Worm (Caenorhabditis elegans) whole organism, L1 larva: ENCODE data around the gene Y22D7AL.1.

Experiments
- alr-1 ChIP-seq: fragments of 200-800 bp; sonication (Bioruptor generic); optimal IDR thresholded peaks from 2 replicates; lab custom pipeline; 2018; ENCODE audit warnings: borderline replicate concordance, mild to moderate bottlenecking, missing genetic modification characterization, missing compliant biosample characterization
- blmp-1 ChIP-seq: fragments of 150-350 bp; optimal IDR thresholded peaks from 2 replicates; lab custom pipeline; 2014; ENCODE audit warnings: missing biosample characterization, missing genetic modification characterization
- ceh-8 ChIP-seq: fragments of 200-800 bp; sonication (Bioruptor generic); optimal IDR thresholded peaks from 2 replicates; lab custom pipeline; 2018; ENCODE audit warnings: mild to moderate bottlenecking, missing genetic modification characterization, moderate library complexity, missing compliant biosample characterization
- ces-1 ChIP-seq: fragments of 150-350 bp; optimal IDR thresholded peaks from 2 replicates; lab custom pipeline; 2014; ENCODE audit warnings: missing biosample characterization, missing genetic modification reagents, missing genetic modification characterization
- dpl-1 ChIP-seq, 3 experiments: fragments of 150-350 bp in 2 of 3; sonication (generic microtip) in 1 of 3; optimal IDR thresholded peaks; 2 replicates each; lab custom pipeline; 2014 to 2017; ENCODE audit warnings: missing biosample characterization in 3 of 3, missing genetic modification characterization in 3 of 3, missing genetic modification reagents in 3 of 3
- efl-1 ChIP-seq, 4 experiments: fragments of 150-350 bp; optimal IDR thresholded peaks in 3 of 4; peaks in 1 of 4; 1 replicate in 1 of 4; 2 replicates in 3 of 4; lab custom pipeline; 2014; ENCODE audit warnings: missing biosample characterization in 2 of 4, missing genetic modification characterization in 2 of 4, missing genetic modification reagents in 2 of 4
- efl-3 ChIP-seq: fragments of 200-800 bp; sonication (Bioruptor generic); optimal IDR thresholded peaks from 2 replicates; lab custom pipeline; 2018; ENCODE audit warnings: mild to moderate bottlenecking, missing genetic modification characterization, missing compliant biosample characterization
- egl-27 ChIP-seq, 2 experiments: fragments of 150-350 bp in 1 of 2; sonication (generic microtip); optimal IDR thresholded peaks; 3 replicates each; lab custom pipeline; 2017 to 2018; ENCODE audit warnings: missing biosample characterization in 2 of 2, missing genetic modification characterization in 2 of 2, missing genetic modification reagents in 2 of 2
- elt-2 ChIP-seq: sonication (generic microtip); optimal IDR thresholded peaks from 2 replicates; lab custom pipeline; 2016; ENCODE audit warnings: missing genetic modification characterization, mild to moderate bottlenecking, inconsistent platforms, missing compliant biosample characterization, missing genetic modification reagents
- elt-3 ChIP-seq, 6 experiments: fragments of 150-350 bp in 1 of 6; sonication (generic microtip); optimal IDR thresholded peaks; 2 replicates each; lab custom pipeline; 2017 to 2018; ENCODE audit warnings: missing biosample characterization in 6 of 6, missing genetic modification characterization in 6 of 6, inconsistent platforms in 1 of 6
- fkh-8 ChIP-seq: sonication (generic microtip); optimal IDR thresholded peaks from 2 replicates; lab custom pipeline; 2016; ENCODE audit warnings: mild to moderate bottlenecking, missing genetic modification characterization, missing compliant biosample characterization
- grh-1 ChIP-seq: fragments of 200-800 bp; sonication (Bioruptor generic); IDR thresholded peaks from 2 replicates; pipeline ENCODE4 v1.3.6; 2022; ENCODE audit warnings: missing genetic modification reagents, missing genetic modification characterization, missing compliant biosample characterization
- jun-1 ChIP-seq: fragments of 150-350 bp; optimal IDR thresholded peaks from 2 replicates; lab custom pipeline; 2014; ENCODE audit warnings: missing biosample characterization, missing genetic modification reagents, missing genetic modification characterization
- lin-13 ChIP-seq: fragments of 150-350 bp; optimal IDR thresholded peaks from 2 replicates; lab custom pipeline; 2014; ENCODE audit warnings: missing biosample characterization, missing genetic modification reagents, missing genetic modification characterization
- lin-14 ChIP-seq: fragments of 200-800 bp; sonication (Bioruptor generic); optimal IDR thresholded peaks from 2 replicates; lab custom pipeline; 2018; ENCODE audit warnings: mild to moderate bottlenecking, missing genetic modification characterization, moderate library complexity, missing compliant biosample characterization
- lin-35 ChIP-seq, 2 experiments: fragments of 150-350 bp; optimal IDR thresholded peaks; 2 replicates each; lab custom pipeline; 2014; ENCODE audit warnings: missing biosample characterization in 2 of 2, missing genetic modification characterization in 2 of 2, missing genetic modification reagents in 2 of 2
- lin-39 ChIP-seq: fragments of 150-350 bp; optimal IDR thresholded peaks from 2 replicates; lab custom pipeline; 2014; ENCODE audit warnings: missing biosample characterization, missing genetic modification reagents, missing genetic modification characterization
- lir-3 ChIP-seq: sonication (generic microtip); optimal IDR thresholded peaks from 2 replicates; lab custom pipeline; 2016; ENCODE audit warnings: mild to moderate bottlenecking, missing genetic modification characterization, moderate library complexity, missing compliant biosample characterization; ENCODE audit not compliant: poor library complexity
- lsy-2 ChIP-seq, 2 experiments: fragments of 150-350 bp; optimal IDR thresholded peaks; 2 replicates each; lab custom pipeline; 2014; ENCODE audit warnings: missing biosample characterization in 2 of 2, missing genetic modification characterization in 2 of 2
- mab-9 ChIP-seq: fragments of 200-800 bp; sonication (Bioruptor generic); IDR thresholded peaks from 2 replicates; pipeline ENCODE4 v1.3.6; 2022; ENCODE audit warnings: missing genetic modification reagents, missing genetic modification characterization, missing compliant biosample characterization
- mdl-1 ChIP-seq, 2 experiments: fragments of 150-350 bp; optimal IDR thresholded peaks; 2 replicates each; lab custom pipeline; 2014 to 2017; ENCODE audit warnings: missing biosample characterization in 2 of 2, missing genetic modification characterization in 2 of 2, inconsistent platforms in 1 of 2
- mep-1 ChIP-seq: fragments of 150-350 bp; optimal IDR thresholded peaks from 2 replicates; lab custom pipeline; 2014; ENCODE audit warnings: missing biosample characterization, missing genetic modification characterization
- nhr-12 ChIP-seq: sonication (generic microtip); optimal IDR thresholded peaks from 2 replicates; lab custom pipeline; 2017; ENCODE audit warnings: missing biosample characterization, missing genetic modification characterization
- nhr-19 ChIP-seq: fragments of 200-800 bp; sonication (Bioruptor generic); conservative IDR thresholded peaks from 2 replicates; pipeline ENCODE4 v1.3.6; 2022; ENCODE audit warnings: missing genetic modification characterization, missing compliant biosample characterization
- nhr-20 ChIP-seq: sonication (generic microtip); optimal IDR thresholded peaks from 2 replicates; lab custom pipeline; 2016; ENCODE audit warnings: mild to moderate bottlenecking, missing genetic modification characterization, missing compliant biosample characterization
- nhr-71 ChIP-seq: sonication (generic microtip); optimal IDR thresholded peaks from 2 replicates; lab custom pipeline; 2016; ENCODE audit warnings: mild to moderate bottlenecking, missing genetic modification characterization, moderate library complexity, missing compliant biosample characterization
- nhr-77 ChIP-seq: fragments of 150-350 bp; optimal IDR thresholded peaks from 2 replicates; lab custom pipeline; 2014; ENCODE audit warnings: missing biosample characterization, missing genetic modification characterization
- nhr-85 ChIP-seq: sonication (generic microtip); peaks from one replicate; lab custom pipeline; 2016; ENCODE audit warnings: missing genetic modification characterization, inconsistent platforms, missing compliant biosample characterization
- nhr-90 ChIP-seq: sonication (generic microtip); optimal IDR thresholded peaks from 2 replicates; lab custom pipeline; 2016; ENCODE audit warnings: mild to moderate bottlenecking, missing genetic modification characterization, missing compliant biosample characterization; ENCODE audit not compliant: poor library complexity
- rnt-1 ChIP-seq: sonication (generic microtip); optimal IDR thresholded peaks from 2 replicates; lab custom pipeline; 2016; ENCODE audit warnings: mild to moderate bottlenecking, missing genetic modification characterization, moderate library complexity, missing compliant biosample characterization
- skn-1 ChIP-seq: fragments of 150-350 bp; optimal IDR thresholded peaks from 2 replicates; lab custom pipeline; 2014; ENCODE audit warnings: missing biosample characterization, missing genetic modification characterization
- sup-37 ChIP-seq: fragments of 200-800 bp; sonication (Bioruptor generic); optimal IDR thresholded peaks from 2 replicates; lab custom pipeline; 2018; ENCODE audit warnings: mild to moderate bottlenecking, missing genetic modification characterization, missing compliant biosample characterization
- swsn-7 ChIP-seq: sonication (generic microtip); optimal IDR thresholded peaks from 2 replicates; lab custom pipeline; 2016; ENCODE audit warnings: missing genetic modification characterization, missing compliant biosample characterization
- tbx-2 ChIP-seq: sonication (generic microtip); optimal IDR thresholded peaks from 2 replicates; lab custom pipeline; 2016; ENCODE audit warnings: missing genetic modification characterization, missing compliant biosample characterization
- tlp-1 ChIP-seq: fragments of 150-350 bp; optimal IDR thresholded peaks from 2 replicates; lab custom pipeline; 2014; ENCODE audit warnings: missing biosample characterization, missing genetic modification characterization
- unc-130 ChIP-seq: fragments of 150-350 bp; optimal IDR thresholded peaks from 2 replicates; lab custom pipeline; 2017; ENCODE audit warnings: missing biosample characterization, missing genetic modification characterization, inconsistent platforms
- zip-4 ChIP-seq: fragments of 200-800 bp; sonication (Bioruptor generic); optimal IDR thresholded peaks from 2 replicates; lab custom pipeline; 2018; ENCODE audit warnings: mild to moderate bottlenecking, missing genetic modification characterization, moderate library complexity, missing compliant biosample characterization
- ztf-4 ChIP-seq: fragments of 150-350 bp; optimal IDR thresholded peaks from 2 replicates; lab custom pipeline; 2014; ENCODE audit warnings: missing biosample characterization, missing genetic modification characterization

Gene Y22D7AL.1

DNA sequence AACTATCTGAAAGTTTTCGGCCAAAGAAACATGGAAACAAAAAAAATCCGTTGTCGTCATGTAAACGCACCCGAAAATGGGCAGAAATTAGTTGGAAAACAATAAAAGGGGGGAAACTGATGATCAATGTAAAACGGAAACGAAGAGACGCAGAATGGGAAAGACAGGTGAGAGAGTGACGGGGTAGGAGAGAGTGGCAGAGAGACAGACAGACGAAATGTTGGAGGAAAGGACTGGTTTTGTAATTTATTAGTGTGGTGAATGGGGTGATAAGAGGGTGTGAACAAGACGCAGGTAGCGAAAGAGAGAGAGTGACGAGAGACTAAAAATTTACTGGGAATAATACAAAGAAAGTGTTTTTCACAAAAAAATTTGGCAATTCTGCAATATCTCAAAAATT is 28.7 kb downstream of the Y22D7AL.1 start (continued):
- TF ChIP-seq efl-3 (GFP tag; lab: Kevin White, UChicago) (peak; percentile 5), grh-1 (GFP tag; lab: Robert Waterston, UW) (peak; percentile 98), nhr-12 (tag; lab: Kevin White, UChicago) (no peak), nhr-20 (tag; lab: Kevin White, UChicago) (peak; percentile 90), jun-1 (peak; percentile 74), rnt-1 (peak; percentile 90), nhr-85 (tag; lab: Kevin White, UChicago) (peak; percentile 99), egl-27 (tag; optimal IDR thresholded peaks at IDR 0.05; lab: Kevin White, UChicago) (peak in 1 of 2 experiments; percentile 11), lin-35 (GFP tag; optimal IDR thresholded peaks at IDR 0.05; lab: Kevin White, UChicago) (peak; percentile 23 to 86)
- TF ChIP-seq, all 84 proteins: peak for 43

DNA sequence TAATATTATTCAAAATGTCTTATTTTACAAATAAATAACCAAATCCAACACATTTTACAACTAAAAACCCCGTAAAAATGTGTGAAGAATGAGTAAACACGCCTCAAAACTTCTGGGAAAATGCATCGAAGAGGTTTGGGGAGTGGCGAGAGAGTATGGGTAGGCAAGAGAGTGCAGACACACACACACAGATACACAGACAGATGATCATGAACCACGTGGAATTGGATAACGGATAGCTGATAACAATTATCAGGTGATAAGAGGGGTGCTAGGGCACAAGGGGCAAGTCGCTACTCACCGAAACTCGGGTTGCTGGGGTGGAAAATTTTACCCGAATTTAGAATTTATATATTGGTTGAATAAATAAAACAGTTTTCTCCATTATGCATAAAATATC is 30.0 kb downstream of the Y22D7AL.1 start:
- TF ChIP-seq swsn-7, result peak; percentile 28
- no peak for TF ChIP-seq sup-37 (GFP tag; lab: Kevin White, UChicago)
- peak; percentile 85 for TF ChIP-seq nhr-71 (tag; lab: Kevin White, UChicago)
- peak; percentile 61 for TF ChIP-seq elt-2 (tag; lab: Kevin White, UChicago)
- TF ChIP-seq skn-1 (tag; lab: Kevin White, UChicago), result peak; percentile 26
- TF ChIP-seq tlp-1 (tag; lab: Kevin White, UChicago), result no peak
- peak; percentile 64 for TF ChIP-seq nhr-85 (tag; lab: Kevin White, UChicago)
- peak; percentile 19 for TF ChIP-seq ztf-4 (tag; lab: Kevin White, UChicago)
- no peak for TF ChIP-seq zip-4
- TF ChIP-seq dpl-1 (GFP tag; optimal IDR thresholded peaks at IDR 0.05; lab: Kevin White, UChicago), result peak; percentile 7 to 23 (median 22)
- TF ChIP-seq alr-1, result no peak
- peak; percentile 54 for TF ChIP-seq nhr-90 (tag; lab: Kevin White, UChicago)
- peak; percentile 4 for TF ChIP-seq blmp-1
- peak; percentile 80 for TF ChIP-seq rnt-1
- peak; percentile 25 to 46 for TF ChIP-seq efl-1 (optimal IDR thresholded peaks at IDR 0.05; lab: Kevin White, UChicago)
- peak in 1 of 2 experiments; percentile 78 for TF ChIP-seq efl-1 (GFP tag; optimal IDR thresholded peaks at IDR 0.05 in 1 of 2; lab: Kevin White, UChicago)
- peak; percentile 84 for TF ChIP-seq lin-14 (GFP tag; lab: Kevin White, UChicago)
- TF ChIP-seq lin-39 (tag; lab: Kevin White, UChicago), result no peak
- peak in 1 of 2 experiments; percentile 41 for TF ChIP-seq lsy-2 (tag; optimal IDR thresholded peaks at IDR 0.05; lab: Kevin White, UChicago)
- no peak for TF ChIP-seq ceh-8 (GFP tag; lab: Kevin White, UChicago)
- TF ChIP-seq lin-13 (GFP tag; lab: Kevin White, UChicago), result peak; percentile 49
- TF ChIP-seq tbx-2 (tag; lab: Kevin White, UChicago), result peak; percentile 45
- TF ChIP-seq lin-35 (GFP tag; optimal IDR thresholded peaks at IDR 0.05; lab: Kevin White, UChicago), result peak in 1 of 2 experiments; percentile 44
- TF ChIP-seq unc-130 (tag; lab: Kevin White, UChicago), result peak; percentile 80
- peak; percentile 20 for TF ChIP-seq lir-3 (tag; lab: Kevin White, UChicago)
- 0 out of 2 replicates have a peak, but pooled peaks have one; percentile 16 for TF ChIP-seq mab-9
- no peak for TF ChIP-seq ces-1 (GFP tag; lab: Kevin White, UChicago)
- peak in 1 of 2 experiments; percentile 94 for TF ChIP-seq mdl-1 (tag; optimal IDR thresholded peaks at IDR 0.05; lab: Kevin White, UChicago)
- no peak for TF ChIP-seq mep-1
- TF ChIP-seq fkh-8 (tag; lab: Kevin White, UChicago), result peak; percentile 60
- peak in 2 of 6 experiments; percentile 63 to 79 for TF ChIP-seq elt-3 (tag; optimal IDR thresholded peaks at IDR 0.05; lab: Kevin White, UChicago)
- TF ChIP-seq nhr-19 (GFP tag; lab: Robert Waterston, UW), result peak; percentile 66
- TF ChIP-seq nhr-20 (tag; lab: Kevin White, UChicago), result peak; percentile 72
- TF ChIP-seq nhr-77 (tag; lab: Kevin White, UChicago), result peak; percentile 24
- TF ChIP-seq, all 84 proteins: peak for 25
